Fruit fly (Drosophila melanogaster) whole organism, adult: Measurements from ENCODE around the gene CG10479.

Experiments used
- CG11617 ChIP-seq: fragments of 200-800 bp; sonication (Bioruptor generic); optimal IDR thresholded peaks from 2 replicates; lab custom pipeline; 2017; ENCODE audit warnings: mild to moderate bottlenecking, missing biosample characterization, missing genetic modification reagents, missing genetic modification characterization
- CG12768 ChIP-seq: fragments of 200-800 bp; sonication (Bioruptor generic); optimal IDR thresholded peaks from 2 replicates; lab custom pipeline; 2017; ENCODE audit warnings: missing biosample characterization, missing genetic modification characterization, mild to moderate bottlenecking, moderate library complexity, missing genetic modification reagents
- CG14711 ChIP-seq: fragments of 200-800 bp; sonication (Bioruptor generic); optimal IDR thresholded peaks from 2 replicates; lab custom pipeline; 2018; ENCODE audit warnings: missing biosample characterization, mild to moderate bottlenecking, missing genetic modification characterization, moderate library complexity
- CG1620 ChIP-seq: fragments of 200-800 bp; sonication (Bioruptor generic); optimal IDR thresholded peaks from 2 replicates; lab custom pipeline; 2016; ENCODE audit warnings: missing biosample characterization, missing genetic modification characterization
- CG33017 ChIP-seq: fragments of 200-800 bp; sonication (Bioruptor generic); optimal IDR thresholded peaks from 2 replicates; lab custom pipeline; 2018; ENCODE audit warnings: missing biosample characterization, mild to moderate bottlenecking, missing genetic modification characterization, moderate library complexity
- CG5204 ChIP-seq: fragments of 200-800 bp; sonication (Bioruptor generic); optimal IDR thresholded peaks from 2 replicates; lab custom pipeline; 2016; ENCODE audit warnings: missing biosample characterization, missing genetic modification characterization
- CG7045 ChIP-seq: fragments of 200-800 bp; sonication (Bioruptor generic); optimal IDR thresholded peaks from 2 replicates; lab custom pipeline; 2017; ENCODE audit warnings: missing biosample characterization, mild to moderate bottlenecking, missing genetic modification characterization
- CG7101 ChIP-seq: fragments of 200-800 bp; sonication (Bioruptor generic); optimal IDR thresholded peaks from 2 replicates; lab custom pipeline; 2018; ENCODE audit warnings: missing biosample characterization, mild to moderate bottlenecking, missing genetic modification characterization, moderate library complexity
- Clk ChIP-seq: fragments of 200-800 bp; sonication (Bioruptor generic); optimal IDR thresholded peaks from 2 replicates; lab custom pipeline; 2017; ENCODE audit warnings: missing biosample characterization, missing genetic modification characterization
- Crg-1 ChIP-seq: fragments of 200-800 bp; sonication (Bioruptor generic); optimal IDR thresholded peaks from 2 replicates; lab custom pipeline; 2016; ENCODE audit warnings: missing biosample characterization, missing genetic modification characterization
- Hr96 ChIP-seq: fragments of 200-800 bp; sonication (Bioruptor generic); optimal IDR thresholded peaks from 2 replicates; lab custom pipeline; 2016; ENCODE audit warnings: missing biosample characterization, missing genetic modification characterization
- Mnt ChIP-seq: fragments of 200-800 bp; sonication (Bioruptor generic); optimal IDR thresholded peaks from 2 replicates; lab custom pipeline; 2016; ENCODE audit warnings: missing biosample characterization, mild to moderate bottlenecking, missing genetic modification characterization
- bab1 ChIP-seq: fragments of 200-800 bp; sonication (Bioruptor generic); optimal IDR thresholded peaks from 3 replicates; lab custom pipeline; 2019; ENCODE audit warnings: missing biosample characterization, mild to moderate bottlenecking, missing genetic modification characterization, moderate library complexity
- cic ChIP-seq: fragments of 200-800 bp; sonication (Bioruptor generic); optimal IDR thresholded peaks from 2 replicates; lab custom pipeline; 2017; ENCODE audit warnings: missing biosample characterization, mild to moderate bottlenecking, missing genetic modification characterization, moderate library complexity
- cnc ChIP-seq, 2 experiments: fragments of >200 bp; optimal IDR thresholded peaks; 2 replicates each; lab custom pipeline; 2017
- kay ChIP-seq: fragments of 200-800 bp; sonication (Bioruptor generic); peaks from one replicate; lab custom pipeline; 2016; ENCODE audit warnings: missing biosample characterization, missing genetic modification characterization, borderline replicate concordance
- ovo ChIP-seq: fragments of 200-800 bp; sonication (Bioruptor generic); optimal IDR thresholded peaks from 2 replicates; lab custom pipeline; 2016; ENCODE audit warnings: missing biosample characterization, missing genetic modification characterization
- pad ChIP-seq: fragments of 200-800 bp; sonication (Bioruptor generic); optimal IDR thresholded peaks from 3 replicates; lab custom pipeline; 2017; ENCODE audit warnings: missing biosample characterization, missing genetic modification characterization, mild to moderate bottlenecking, moderate library complexity, missing genetic modification reagents
- tj ChIP-seq: fragments of 200-800 bp; sonication (Bioruptor generic); optimal IDR thresholded peaks from 3 replicates; lab custom pipeline; 2017; ENCODE audit warnings: missing biosample characterization, mild to moderate bottlenecking, missing genetic modification characterization, moderate library complexity
- toe ChIP-seq: fragments of 200-800 bp; sonication (Bioruptor generic); optimal IDR thresholded peaks from 2 replicates; lab custom pipeline; 2016; ENCODE audit warnings: missing biosample characterization, missing genetic modification characterization

The CG10479 gene

DNA sequence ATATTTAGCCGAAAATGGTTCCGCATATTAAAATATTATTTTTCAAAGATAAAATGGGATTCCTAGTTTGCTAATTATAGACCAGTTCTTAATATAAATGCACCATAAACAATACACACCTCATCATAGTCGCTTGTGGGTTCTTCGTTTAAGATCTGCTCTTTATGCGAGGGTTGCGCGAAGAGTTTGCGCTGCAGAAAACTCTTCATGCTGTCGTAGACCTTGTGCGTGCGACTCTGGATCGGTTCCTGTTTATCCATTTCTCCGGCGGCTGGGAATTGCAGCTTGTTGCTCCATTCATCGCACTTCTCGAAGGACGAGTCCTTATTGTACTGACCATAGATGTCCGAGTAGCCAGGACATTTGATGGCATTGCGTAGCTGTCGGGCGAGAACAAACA is 7.1 kb downstream of the CG10479 start:
- TF ChIP-seq CG5204 (GFP tag; lab: Kevin White, UChicago): no peak
- no peak for TF ChIP-seq pad (GFP tag; lab: Kevin White, UChicago)
- no peak for TF ChIP-seq CG7101
- no peak for TF ChIP-seq tj (GFP tag; lab: Kevin White, UChicago)
- no peak for TF ChIP-seq kay
- TF ChIP-seq Crg-1 (GFP tag; lab: Kevin White, UChicago): no peak
- no peak for TF ChIP-seq cic
- TF ChIP-seq CG14711 (tag; lab: Kevin White, UChicago): no peak
- no peak for TF ChIP-seq CG7045
- TF ChIP-seq Mnt (GFP tag; lab: Kevin White, UChicago): no peak
- no peak for TF ChIP-seq ovo
- TF ChIP-seq CG33017: no peak
- TF ChIP-seq toe (GFP tag; lab: Kevin White, UChicago): no peak
- no peak for TF ChIP-seq Clk
- TF ChIP-seq Hr96 (GFP tag; lab: Kevin White, UChicago): no peak
- TF ChIP-seq cnc (optimal IDR thresholded peaks at IDR 0.05; lab: Kevin White, UChicago): no peak
- no peak for TF ChIP-seq CG11617 (GFP tag; lab: Kevin White, UChicago)
- no peak for TF ChIP-seq bab1 (GFP tag; lab: Kevin White, UChicago)
- TF ChIP-seq CG12768 (GFP tag; lab: Kevin White, UChicago): no peak
- TF ChIP-seq CG1620 (GFP tag; lab: Kevin White, UChicago): no peak

DNA sequence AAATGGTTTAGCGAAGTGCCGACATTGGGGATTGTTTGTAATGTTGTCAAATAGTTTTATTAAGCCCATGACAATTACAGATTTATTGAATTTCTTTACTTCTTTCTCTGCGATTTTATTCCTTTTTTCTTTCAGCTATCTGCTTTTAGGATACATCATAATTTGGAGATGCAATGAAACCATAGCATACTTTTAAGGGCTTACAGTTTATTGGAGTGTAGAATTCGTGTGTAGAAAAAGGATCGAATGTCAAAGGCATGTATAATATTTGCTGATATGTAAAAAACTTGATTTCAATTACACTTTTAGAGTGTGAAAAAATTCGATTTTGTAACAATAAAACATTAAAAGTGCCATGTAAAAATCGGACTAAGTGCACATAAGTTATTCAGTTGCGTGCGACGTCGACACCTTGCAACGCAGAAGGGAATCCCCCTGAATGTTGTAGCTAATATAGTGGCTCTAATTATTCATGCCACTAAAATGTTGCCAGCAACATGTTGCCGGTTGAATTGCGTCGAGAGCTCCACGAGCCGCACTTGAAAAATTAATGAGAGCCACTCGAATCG is 8.9 kb downstream of the CG10479 start:
- TF ChIP-seq kay (no peak), Clk (no peak)

DNA sequence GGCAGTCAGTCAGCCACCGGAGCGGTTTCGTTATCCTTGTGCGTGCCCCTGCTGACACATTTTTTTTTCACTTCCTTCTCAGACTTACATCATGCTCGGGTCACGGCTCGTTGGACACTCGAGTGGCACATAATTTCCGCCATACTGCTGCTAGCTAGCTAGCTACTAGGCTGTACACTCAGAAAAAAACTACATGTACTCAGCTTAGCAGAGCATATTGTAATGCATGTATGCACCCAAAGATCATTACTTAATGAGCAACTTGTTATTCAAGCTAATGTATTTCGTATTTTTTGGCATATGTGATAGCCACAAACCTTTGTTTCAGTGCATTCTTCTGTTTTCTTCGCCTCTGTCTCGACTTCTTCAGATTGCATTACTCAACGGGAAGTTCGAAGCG is 11.4 kb downstream of the CG10479 start:
- TF ChIP-seq cnc (optimal IDR thresholded peaks at IDR 0.05; lab: Kevin White, UChicago) (no peak), Clk (no peak), Hr96 (GFP tag; lab: Kevin White, UChicago) (no peak), ovo (no peak), CG1620 (GFP tag; lab: Kevin White, UChicago) (no peak), Crg-1 (GFP tag; lab: Kevin White, UChicago) (no peak), toe (GFP tag; lab: Kevin White, UChicago) (no peak), CG7101 (no peak), bab1 (GFP tag; lab: Kevin White, UChicago) (no peak), CG33017 (no peak), Mnt (GFP tag; lab: Kevin White, UChicago) (no peak)

DNA sequence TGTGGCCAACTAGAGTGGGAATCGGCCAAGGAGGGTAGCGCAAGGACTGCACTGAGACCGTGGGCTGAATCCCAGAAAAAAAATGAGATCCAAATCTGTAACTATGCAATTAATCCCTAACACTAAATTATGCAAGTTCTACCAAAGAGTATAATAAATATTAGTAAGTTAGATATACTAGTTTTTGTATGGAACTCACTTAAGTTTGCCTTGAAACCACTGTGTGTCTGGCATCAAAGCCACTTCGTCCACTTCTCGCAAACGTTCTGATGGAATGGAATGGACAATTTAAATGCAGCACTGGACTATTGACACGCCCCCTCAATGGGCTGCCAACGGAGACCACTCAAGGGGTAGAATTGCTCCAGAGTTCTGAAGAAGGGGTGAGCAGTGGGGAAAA is 17.7 kb downstream of the CG10479 start:
- no peak for TF ChIP-seq kay
- TF ChIP-seq Hr96 (GFP tag; lab: Kevin White, UChicago): no peak
- TF ChIP-seq pad (GFP tag; lab: Kevin White, UChicago): no peak
- TF ChIP-seq ovo: no peak
- no peak for TF ChIP-seq CG33017
- TF ChIP-seq CG5204 (GFP tag; lab: Kevin White, UChicago): no peak
- TF ChIP-seq CG7045: no peak
- TF ChIP-seq bab1 (GFP tag; lab: Kevin White, UChicago): no peak
- TF ChIP-seq Mnt (GFP tag; lab: Kevin White, UChicago): no peak
- TF ChIP-seq Clk: no peak
- no peak for TF ChIP-seq CG7101
- TF ChIP-seq cic: no peak
- TF ChIP-seq Crg-1 (GFP tag; lab: Kevin White, UChicago): no peak
- no peak for TF ChIP-seq CG11617 (GFP tag; lab: Kevin White, UChicago)
- TF ChIP-seq CG14711 (tag; lab: Kevin White, UChicago): no peak

DNA sequence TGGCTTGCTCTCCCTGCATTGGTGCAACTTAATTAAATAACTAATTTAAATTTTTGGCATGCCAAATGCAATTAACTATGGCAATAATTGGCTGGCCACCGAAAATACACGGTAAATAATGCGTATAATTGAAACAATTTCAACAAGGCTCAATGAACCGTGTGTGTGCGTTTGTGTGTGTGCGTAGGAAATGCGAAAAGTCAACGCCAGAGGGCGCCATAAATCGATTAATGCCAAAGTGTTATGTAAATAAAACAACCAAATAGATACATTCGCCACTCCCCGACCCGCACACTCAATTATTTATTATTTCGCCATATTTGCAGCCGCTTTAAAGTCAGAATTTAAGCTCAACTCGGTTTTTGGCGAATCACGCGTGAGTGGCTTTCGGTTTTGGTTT is 18.6 kb downstream of the CG10479 start:
- no peak for TF ChIP-seq pad (GFP tag; lab: Kevin White, UChicago)
- TF ChIP-seq Crg-1 (GFP tag; lab: Kevin White, UChicago): no peak
- TF ChIP-seq kay: no peak
- no peak for TF ChIP-seq bab1 (GFP tag; lab: Kevin White, UChicago)
- no peak for TF ChIP-seq CG11617 (GFP tag; lab: Kevin White, UChicago)
- no peak for TF ChIP-seq CG1620 (GFP tag; lab: Kevin White, UChicago)
- no peak for TF ChIP-seq tj (GFP tag; lab: Kevin White, UChicago)

DNA sequence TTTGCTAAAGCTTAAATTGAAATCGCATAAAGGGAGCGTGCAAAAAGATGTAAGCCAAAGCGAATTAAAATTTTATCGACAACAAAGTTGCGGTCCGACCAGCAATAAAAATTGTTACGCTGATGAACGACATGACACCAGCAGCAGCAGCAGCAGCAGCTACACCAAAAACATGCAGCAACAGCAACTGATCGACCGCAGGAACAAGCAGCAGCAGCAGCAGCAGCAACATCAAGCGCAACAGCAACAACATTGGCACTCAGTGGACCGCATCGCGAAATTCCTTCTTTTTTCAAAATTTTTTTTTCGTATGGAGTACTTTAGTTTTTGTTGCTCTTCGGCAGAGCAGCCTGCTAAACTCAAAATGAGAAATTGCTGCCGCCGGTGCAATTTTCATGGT is 20.9 kb downstream of the CG10479 start:
- TF ChIP-seq cic: no peak

DNA sequence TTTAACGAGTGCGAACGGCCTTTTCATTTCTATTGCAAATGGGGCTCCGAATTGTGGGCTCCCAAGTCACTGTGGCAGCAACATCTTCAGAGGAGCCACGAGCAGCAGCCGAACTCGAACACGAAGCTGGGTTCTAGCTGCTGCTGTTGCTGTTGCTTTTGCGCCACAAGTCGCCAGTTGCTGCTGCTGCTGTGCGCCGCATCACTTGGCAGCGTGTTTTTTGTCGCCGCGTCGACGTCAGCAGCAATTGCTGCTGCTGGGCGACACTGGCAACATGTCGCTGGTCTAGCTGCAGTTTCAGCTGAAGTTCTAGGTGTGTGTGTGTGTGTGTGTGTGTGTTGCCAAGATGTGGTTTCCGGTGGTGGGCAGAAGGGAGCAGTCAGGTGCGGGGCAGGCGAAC is 23.3 kb downstream of the CG10479 start:
- no peak for TF ChIP-seq CG7045
- no peak for TF ChIP-seq CG7101
- no peak for TF ChIP-seq CG1620 (GFP tag; lab: Kevin White, UChicago)
- no peak for TF ChIP-seq kay
- TF ChIP-seq Clk: no peak
- TF ChIP-seq tj (GFP tag; lab: Kevin White, UChicago): no peak
- TF ChIP-seq CG14711 (tag; lab: Kevin White, UChicago): no peak
- TF ChIP-seq bab1 (GFP tag; lab: Kevin White, UChicago): no peak

DNA sequence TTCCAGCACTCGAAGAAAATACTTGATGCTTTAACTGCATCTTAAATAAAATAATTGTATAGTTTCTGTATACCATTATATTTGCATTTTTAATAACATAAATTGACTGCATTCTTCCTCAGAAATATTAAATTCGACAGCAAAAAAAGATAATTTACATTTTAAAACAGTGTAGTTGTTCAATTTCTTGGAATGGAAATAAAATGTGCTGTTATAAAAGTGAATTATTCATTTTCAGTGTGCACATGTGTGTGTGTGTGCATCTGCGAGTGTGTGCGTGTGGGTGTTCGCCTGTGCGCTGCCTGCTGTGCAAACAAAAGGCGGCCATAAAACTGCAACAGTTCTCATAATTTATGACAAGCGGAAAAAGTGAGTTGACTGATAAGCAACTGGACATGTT is 23.7 kb downstream of the CG10479 start:
- TF ChIP-seq toe (GFP tag; lab: Kevin White, UChicago) (no peak), CG5204 (GFP tag; lab: Kevin White, UChicago) (no peak), CG1620 (GFP tag; lab: Kevin White, UChicago) (no peak), Crg-1 (GFP tag; lab: Kevin White, UChicago) (no peak), CG14711 (tag; lab: Kevin White, UChicago) (no peak), tj (GFP tag; lab: Kevin White, UChicago) (no peak), CG11617 (GFP tag; lab: Kevin White, UChicago) (no peak), bab1 (GFP tag; lab: Kevin White, UChicago) (no peak), Mnt (GFP tag; lab: Kevin White, UChicago) (no peak), Clk (no peak), cic (no peak), pad (GFP tag; lab: Kevin White, UChicago) (no peak), CG7045 (no peak), ovo (no peak), CG7101 (no peak), kay (no peak), cnc (optimal IDR thresholded peaks at IDR 0.05; lab: Kevin White, UChicago) (no peak), CG12768 (GFP tag; lab: Kevin White, UChicago) (no peak), CG33017 (no peak), Hr96 (GFP tag; lab: Kevin White, UChicago) (no peak)
